Fruit fly (Drosophila melanogaster): Measurements from ENCODE around the gene Tmem43.

dm6 chr3L:7867036-7867787 is 47.7 kb downstream of the Tmem43 start, which contains the start of gene Pdp1:
- TF ChIP-seq CTCF (optimal IDR thresholded peaks at IDR 0.05) (no peak), CG8478 (optimal IDR thresholded peaks at IDR 0.05) (no peak)

Measured in S2 (cell line).